Worm (Caenorhabditis elegans) whole organism, late embryonic: ENCODE results near the gene srd-46.

Experiments
- T23F11.4 ChIP-seq: fragments of 200-800 bp; sonication (Bioruptor generic); optimal IDR thresholded peaks from 2 replicates; lab custom pipeline; 2018; ENCODE audit warnings: mild to moderate bottlenecking, missing genetic modification characterization, missing compliant biosample characterization
- fax-1 ChIP-seq: sonication (generic microtip); optimal IDR thresholded peaks from 2 replicates; lab custom pipeline; 2016; ENCODE audit warnings: missing genotype, missing genetic modification characterization, missing compliant biosample characterization
- npax-4 ChIP-seq: sonication (generic microtip); optimal IDR thresholded peaks from 2 replicates; lab custom pipeline; 2016; ENCODE audit warnings: missing genetic modification characterization, missing compliant biosample characterization
- pha-4 ChIP-seq: fragments of 150-350 bp; optimal IDR thresholded peaks from 2 replicates; lab custom pipeline; 2018; ENCODE audit warnings: missing biosample characterization, missing genetic modification reagents, missing genetic modification characterization
- tbx-7 ChIP-seq: sonication (generic microtip); optimal IDR thresholded peaks from 2 replicates; lab custom pipeline; 2016; ENCODE audit warnings: missing genotype, missing genetic modification characterization, missing compliant biosample characterization

DNA sequence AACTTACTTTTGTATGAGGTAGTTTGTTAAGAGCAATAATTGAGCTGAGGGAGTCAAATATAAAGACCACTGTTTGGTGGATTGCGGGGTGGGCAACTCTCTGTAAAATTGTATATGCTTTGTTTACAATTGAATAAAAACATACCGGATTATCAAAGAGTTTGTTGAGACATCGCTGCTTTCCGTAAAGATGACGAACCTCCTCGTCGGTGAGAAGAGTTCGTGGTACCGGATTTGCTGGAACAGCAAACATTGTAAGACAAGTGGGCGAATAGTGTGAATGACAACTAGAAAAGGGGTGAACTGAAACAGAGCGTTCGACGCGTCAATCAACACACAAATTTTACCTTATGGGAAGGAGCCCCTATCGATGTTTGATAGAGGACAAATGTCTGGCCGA, 35.5 kb upstream of the srd-46 start, which contains the start of gene W06D11.2:
- TF ChIP-seq npax-4 (tag; lab: Kevin White, UChicago) (no peak), T23F11.4 (GFP tag; lab: Kevin White, UChicago) (no peak), fax-1 (tag; lab: Kevin White, UChicago) (no peak), tbx-7 (tag; lab: Kevin White, UChicago) (no peak), pha-4 (no peak)
